Fruit fly (Drosophila melanogaster) whole organism, embryonic: ENCODE results near the gene Ogdh.

Experiments
- ATbp ChIP-seq: fragments of 200-800 bp; sonication (Bioruptor generic); optimal IDR thresholded peaks from 2 replicates; lab custom pipeline; 2017; ENCODE audit warnings: missing biosample characterization, mild to moderate bottlenecking, missing genetic modification characterization, missing genetic modification reagents
- Aef1 ChIP-seq: fragments of 200-800 bp; sonication (Bioruptor generic); IDR thresholded peaks from 3 replicates; pipeline ENCODE4 v1.3.6; 2022; ENCODE audit warnings: missing biosample characterization, missing genetic modification characterization
- CG10462 ChIP-seq: fragments of 200-800 bp; sonication (Bioruptor generic); optimal IDR thresholded peaks from 2 replicates; lab custom pipeline; 2016; ENCODE audit warnings: missing biosample characterization, missing genetic modification characterization
- CG11723 ChIP-seq: fragments of 200-800 bp; sonication (Bioruptor generic); optimal IDR thresholded peaks from 2 replicates; lab custom pipeline; 2017; ENCODE audit warnings: missing biosample characterization, mild to moderate bottlenecking, missing genetic modification characterization
- CG12104 ChIP-seq: fragments of 200-800 bp; sonication (Bioruptor generic); optimal IDR thresholded peaks from 3 replicates; lab custom pipeline; 2016; ENCODE audit warnings: missing biosample characterization, missing genetic modification characterization
- CG12236 ChIP-seq: fragments of 200-800 bp; sonication (Bioruptor generic); optimal IDR thresholded peaks from 2 replicates; lab custom pipeline; 2016; ENCODE audit warnings: missing biosample characterization, missing genetic modification characterization
- CG15011 ChIP-seq: fragments of 200-800 bp; sonication (Bioruptor generic); optimal IDR thresholded peaks from 3 replicates; lab custom pipeline; 2018; ENCODE audit warnings: missing biosample characterization, mild to moderate bottlenecking, missing genetic modification characterization
- CG15601 ChIP-seq: fragments of 200-800 bp; sonication (Bioruptor generic); optimal IDR thresholded peaks from 3 replicates; lab custom pipeline; 2019; ENCODE audit warnings: missing biosample characterization, mild to moderate bottlenecking, missing genetic modification characterization, moderate library complexity
- CG17186 ChIP-seq: fragments of 200-800 bp; sonication (Bioruptor generic); optimal IDR thresholded peaks from 3 replicates; lab custom pipeline; 2017; ENCODE audit warnings: missing biosample characterization, missing genetic modification reagents, missing genetic modification characterization
- CG17359 ChIP-seq: fragments of 200-800 bp; sonication (Bioruptor generic); optimal IDR thresholded peaks from 3 replicates; lab custom pipeline; 2018; ENCODE audit warnings: missing biosample characterization, mild to moderate bottlenecking, missing genetic modification characterization, moderate library complexity
- CG18262 ChIP-seq: fragments of 200-800 bp; optimal IDR thresholded peaks from 3 replicates; lab custom pipeline; 2019; ENCODE audit warnings: missing biosample characterization, mild to moderate bottlenecking, missing genetic modification characterization, moderate library complexity
- CG18476 ChIP-seq: fragments of 200-800 bp; sonication (Bioruptor generic); optimal IDR thresholded peaks from 2 replicates; lab custom pipeline; 2016; ENCODE audit warnings: missing biosample characterization, mild to moderate bottlenecking, missing genetic modification characterization
- CG18764 ChIP-seq: fragments of 200-800 bp; sonication (Bioruptor generic); optimal IDR thresholded peaks from 3 replicates; lab custom pipeline; 2016; ENCODE audit warnings: missing biosample characterization, missing genetic modification characterization
- CG30403 ChIP-seq: fragments of 200-800 bp; sonication (Bioruptor generic); optimal IDR thresholded peaks from 3 replicates; lab custom pipeline; 2016; ENCODE audit warnings: missing biosample characterization, missing genetic modification characterization
- CG31441 ChIP-seq: fragments of 200-800 bp; sonication (Bioruptor generic); IDR thresholded peaks from 2 replicates; pipeline ENCODE4 v1.3.6; 2022; ENCODE audit warnings: missing biosample characterization, missing genetic modification characterization
- CG32772 ChIP-seq: fragments of 200-800 bp; sonication (Bioruptor generic); IDR thresholded peaks from 2 replicates; pipeline ENCODE4 v1.3.6; 2022; ENCODE audit warnings: missing biosample characterization, missing genetic modification characterization
- CG7271 ChIP-seq: fragments of 200-800 bp; sonication (Bioruptor generic); optimal IDR thresholded peaks from 2 replicates; lab custom pipeline; 2018; ENCODE audit warnings: missing biosample characterization, mild to moderate bottlenecking, missing genetic modification characterization, moderate library complexity
- CG7928 ChIP-seq: fragments of 200-800 bp; sonication (Bioruptor generic); optimal IDR thresholded peaks from 2 replicates; lab custom pipeline; 2017; ENCODE audit warnings: missing biosample characterization, mild to moderate bottlenecking, missing genetic modification characterization
- CG7987 ChIP-seq: fragments of 200-800 bp; sonication (Bioruptor generic); optimal IDR thresholded peaks from 2 replicates; lab custom pipeline; 2018; ENCODE audit warnings: missing biosample characterization, mild to moderate bottlenecking, missing genetic modification characterization, moderate library complexity
- CrebB ChIP-seq: fragments of 200-800 bp; sonication (Bioruptor generic); optimal IDR thresholded peaks from 3 replicates; lab custom pipeline; 2018; ENCODE audit warnings: missing biosample characterization, mild to moderate bottlenecking, missing genetic modification characterization
- D ChIP-seq, 2 experiments: fragments of 200-800 bp in 1 of 2; fragments of >200 bp in 1 of 2; sonication (Bioruptor generic) in 1 of 2; optimal IDR thresholded peaks; 2 replicates in 1 of 2; 3 replicates in 1 of 2; lab custom pipeline; 2017; ENCODE audit warnings: mild to moderate bottlenecking in 1 of 2, missing biosample characterization in 1 of 2, missing genetic modification characterization in 1 of 2, missing genetic modification reagents in 1 of 2
- Deaf1 ChIP-seq: fragments of 200-800 bp; optimal IDR thresholded peaks from 3 replicates; lab custom pipeline; 2019; ENCODE audit warnings: missing biosample characterization, mild to moderate bottlenecking, missing genetic modification characterization, moderate library complexity
- Dll ChIP-seq: fragments of 200-800 bp; sonication (Bioruptor generic); IDR thresholded peaks from 4 replicates; pipeline ENCODE4 v1.3.6; 2022; ENCODE audit warnings: missing biosample characterization, missing genetic modification characterization; ENCODE audit not compliant: partially characterized antibody
- Fer3 ChIP-seq: fragments of 200-800 bp; sonication (Bioruptor generic); optimal IDR thresholded peaks from 2 replicates; lab custom pipeline; 2018; ENCODE audit warnings: missing biosample characterization, mild to moderate bottlenecking, missing genetic modification characterization, moderate library complexity
- H15 ChIP-seq: fragments of 200-800 bp; sonication (Bioruptor generic); IDR thresholded peaks from 3 replicates; pipeline ENCODE4 v1.3.6; 2022; ENCODE audit warnings: missing biosample characterization, missing genetic modification characterization
- HLH4C ChIP-seq: fragments of 200-800 bp; sonication (Bioruptor generic); IDR thresholded peaks from 3 replicates; pipeline ENCODE4 v1.3.6; 2022; ENCODE audit warnings: missing biosample characterization, missing genetic modification characterization; ENCODE audit not compliant: partially characterized antibody
- Hand ChIP-seq: fragments of 200-800 bp; sonication (Bioruptor generic); optimal IDR thresholded peaks from 2 replicates; lab custom pipeline; 2017; ENCODE audit warnings: mild to moderate bottlenecking, missing biosample characterization, missing genetic modification reagents, missing genetic modification characterization
- Hsf ChIP-seq: fragments of 200-800 bp; sonication (Bioruptor generic); optimal IDR thresholded peaks from 3 replicates; lab custom pipeline; 2016; ENCODE audit warnings: missing biosample characterization, missing genetic modification characterization
- Jarid2 ChIP-seq: fragments of 200-800 bp; sonication (Bioruptor generic); optimal IDR thresholded peaks from 3 replicates; lab custom pipeline; 2017; ENCODE audit warnings: mild to moderate bottlenecking, missing biosample characterization, missing genetic modification reagents, missing genetic modification characterization
- Nf-YA ChIP-seq: fragments of 200-800 bp; sonication (Bioruptor generic); IDR thresholded peaks from 2 replicates; pipeline ENCODE4 v1.3.6; 2022; ENCODE audit warnings: missing biosample characterization, missing genetic modification characterization
- Six4 ChIP-seq: fragments of 200-800 bp; sonication (Bioruptor generic); optimal IDR thresholded peaks from 2 replicates; lab custom pipeline; 2016; ENCODE audit warnings: missing biosample characterization, missing genetic modification characterization
- Stat92E ChIP-seq, 3 experiments: fragments of >200 bp in 2 of 3; fragments of 200-800 bp in 1 of 3; sonication (Bioruptor generic) in 1 of 3; optimal IDR thresholded peaks; 2 replicates each; lab custom pipeline; 2017 to 2019; ENCODE audit warnings: missing biosample characterization in 3 of 3, missing genetic modification characterization in 3 of 3, mild to moderate bottlenecking in 1 of 3, moderate library complexity in 1 of 3
- aop ChIP-seq: fragments of 200-800 bp; sonication (Bioruptor generic); IDR thresholded peaks from 2 replicates; pipeline ENCODE4 v1.3.6; 2022; ENCODE audit warnings: missing biosample characterization, missing genetic modification characterization
- bigmax ChIP-seq: fragments of 200-800 bp; sonication (Bioruptor generic); optimal IDR thresholded peaks from 2 replicates; lab custom pipeline; 2018; ENCODE audit warnings: missing biosample characterization, mild to moderate bottlenecking, missing genetic modification characterization
- bsh ChIP-seq, 2 experiments: fragments of 200-800 bp; sonication (Bioruptor generic); optimal IDR thresholded peaks; 2 replicates each; lab custom pipeline; 2017 to 2018; ENCODE audit warnings: mild to moderate bottlenecking in 2 of 2, missing biosample characterization in 2 of 2, missing genetic modification characterization in 2 of 2, moderate library complexity in 1 of 2
- caup ChIP-seq: fragments of 200-800 bp; sonication (Bioruptor generic); optimal IDR thresholded peaks from 3 replicates; lab custom pipeline; 2017; ENCODE audit warnings: missing biosample characterization, mild to moderate bottlenecking, missing genetic modification characterization, moderate library complexity; ENCODE audit not compliant: severe bottlenecking
- chn ChIP-seq: fragments of 200-800 bp; sonication (Bioruptor generic); optimal IDR thresholded peaks from 2 replicates; lab custom pipeline; 2016; ENCODE audit warnings: missing biosample characterization, missing genetic modification characterization
- dmrt11E ChIP-seq: fragments of 200-800 bp; sonication (Bioruptor generic); optimal IDR thresholded peaks from 3 replicates; lab custom pipeline; 2018; ENCODE audit warnings: missing biosample characterization, mild to moderate bottlenecking, missing genetic modification characterization, moderate library complexity
- fd102C ChIP-seq: fragments of 200-800 bp; sonication (Bioruptor generic); optimal IDR thresholded peaks from 2 replicates; lab custom pipeline; 2018; ENCODE audit warnings: missing biosample characterization, mild to moderate bottlenecking, missing genetic modification characterization, moderate library complexity
- fd96Cb ChIP-seq: fragments of 200-800 bp; sonication (Bioruptor generic); optimal IDR thresholded peaks from 2 replicates; lab custom pipeline; 2018; ENCODE audit warnings: missing biosample characterization, mild to moderate bottlenecking, missing genetic modification characterization, moderate library complexity
- ind ChIP-seq: fragments of 200-800 bp; sonication (Bioruptor generic); optimal IDR thresholded peaks from 3 replicates; lab custom pipeline; 2016; ENCODE audit warnings: missing biosample characterization, missing genetic modification characterization
- ken ChIP-seq: fragments of 200-800 bp; sonication (Bioruptor generic); IDR thresholded peaks from 3 replicates; pipeline ENCODE4 v1.3.6; 2022; ENCODE audit warnings: missing biosample characterization, missing genetic modification characterization
- lola ChIP-seq, 3 experiments: fragments of >200 bp in 2 of 3; fragments of 200-800 bp in 1 of 3; sonication (Bioruptor generic) in 1 of 3; optimal IDR thresholded peaks; 2 replicates each; lab custom pipeline; 2017 to 2019; ENCODE audit warnings: missing biosample characterization in 3 of 3, missing genetic modification characterization in 3 of 3, mild to moderate bottlenecking in 1 of 3, moderate library complexity in 1 of 3
- pros ChIP-seq: fragments of 200-800 bp; sonication (Bioruptor generic); optimal IDR thresholded peaks from 3 replicates; lab custom pipeline; 2019; ENCODE audit warnings: missing biosample characterization, mild to moderate bottlenecking, missing genetic modification characterization, moderate library complexity
- sens ChIP-seq: fragments of 200-800 bp; sonication (Bioruptor generic); peaks from one replicate; lab custom pipeline; 2016; ENCODE audit warnings: missing biosample characterization, missing genetic modification characterization

Gene Ogdh

dm6 chr3L:16936689-16937088, 17.9 kb upstream of the Ogdh start:
- TF ChIP-seq sens (GFP tag; lab: Kevin White, UChicago) = no peak
- TF ChIP-seq Deaf1 (tag; lab: Kevin White, UChicago) = peak; percentile 35

dm6 chr3L:16938852-16939251, 15.8 kb upstream of the Ogdh start, which contains the start of gene CG13022:
Gene CG13022, minus strand, starts transcription at chr3L:16938952.
- TF ChIP-seq CG32772 (GFP tag; lab: Robert Waterston, UW) = no peak

- TF ChIP-seq Hand (no peak), H15 (GFP tag; lab: Robert Waterston, UW) (no peak), CG12104 (no peak), fd102C (GFP tag; lab: Kevin White, UChicago) (no peak), CG15601 (no peak), pros (GFP tag; lab: Kevin White, UChicago) (no peak), CG18764 (GFP tag; lab: Kevin White, UChicago) (no peak), CG15011 (GFP tag; lab: Kevin White, UChicago) (no peak), aop (no peak), CG18262 (tag; lab: Kevin White, UChicago) (peak; percentile 29), ATbp (GFP tag; lab: Kevin White, UChicago) (no peak), bigmax (GFP tag; lab: Kevin White, UChicago) (no peak), Jarid2 (GFP tag; lab: Kevin White, UChicago) (no peak), ind (GFP tag; lab: Kevin White, UChicago) (no peak), Dll (no peak), CrebB (no peak), Hsf (GFP tag; lab: Kevin White, UChicago) (peak; percentile 15), CG7987 (no peak), Six4 (GFP tag; lab: Kevin White, UChicago) (no peak), ken (no peak), HLH4C (GFP tag; lab: Robert Waterston, UW) (no peak), CG30403 (GFP tag; lab: Kevin White, UChicago) (peak; percentile 36), bsh (GFP tag; optimal IDR thresholded peaks at IDR 0.05; lab: Kevin White, UChicago) (peak in 1 of 2 experiments; percentile 48), fd96Cb (no peak), Nf-YA (GFP tag; lab: Robert Waterston, UW) (no peak), caup (GFP tag; lab: Kevin White, UChicago) (no peak), Fer3 (tag; lab: Kevin White, UChicago) (no peak), Aef1 (GFP tag; lab: Robert Waterston, UW) (no peak), CG10462 (no peak), CG17186 (GFP tag; lab: Kevin White, UChicago) (no peak), CG7928 (no peak), Stat92E (GFP tag; optimal IDR thresholded peaks at IDR 0.05; lab: Kevin White, UChicago) (no peak), CG7271 (tag; lab: Kevin White, UChicago) (no peak), dmrt11E (peak; percentile 43), lola (GFP tag; optimal IDR thresholded peaks at IDR 0.05; lab: Kevin White, UChicago) (peak in 1 of 3 experiments; percentile 37), CG17359 (tag; lab: Kevin White, UChicago) (no peak), D (optimal IDR thresholded peaks at IDR 0.05; lab: Kevin White, UChicago) (no peak), D (GFP tag; optimal IDR thresholded peaks at IDR 0.05; lab: Kevin White, UChicago) (no peak), CG18476 (no peak), CG31441 (0 out of 2 replicates have a peak, but pooled peaks have one; percentile 10), CG12236 (GFP tag; lab: Kevin White, UChicago) (no peak), chn (no peak), CG11723 (GFP tag; lab: Kevin White, UChicago) (no peak)
Observed at dm6 chr3L:16941319-16941718, 13.3 kb upstream of the Ogdh start.
